Worm (Caenorhabditis elegans) whole organism, L1 larva: Measurements from ENCODE around the gene F26F12.5.

Experiments used
- Y116A8C.19 ChIP-seq: sonication (generic microtip); optimal IDR thresholded peaks from 2 replicates; lab custom pipeline; 2016; ENCODE audit warnings: missing compliant biosample characterization, missing genetic modification characterization, borderline replicate concordance
- aha-1 ChIP-seq: fragments of 150-350 bp; optimal IDR thresholded peaks from 2 replicates; lab custom pipeline; 2014; ENCODE audit warnings: missing biosample characterization, missing genetic modification characterization
- ceh-63 ChIP-seq: fragments of 200-800 bp; sonication (Bioruptor generic); optimal IDR thresholded peaks from 2 replicates; lab custom pipeline; 2018; ENCODE audit warnings: mild to moderate bottlenecking, missing genetic modification characterization, missing compliant biosample characterization
- ceh-82 ChIP-seq, 3 experiments: fragments of 150-350 bp in 1 of 3; sonication (generic microtip) in 2 of 3; optimal IDR thresholded peaks; 2 replicates each; lab custom pipeline; 2014 to 2017; ENCODE audit warnings: missing biosample characterization in 3 of 3, missing genetic modification characterization in 3 of 3
- ces-1 ChIP-seq: fragments of 150-350 bp; optimal IDR thresholded peaks from 2 replicates; lab custom pipeline; 2014; ENCODE audit warnings: missing biosample characterization, missing genetic modification reagents, missing genetic modification characterization
- efl-1 ChIP-seq, 4 experiments: fragments of 150-350 bp; optimal IDR thresholded peaks in 3 of 4; peaks in 1 of 4; 1 replicate in 1 of 4; 2 replicates in 3 of 4; lab custom pipeline; 2014; ENCODE audit warnings: missing biosample characterization in 2 of 4, missing genetic modification characterization in 2 of 4, missing genetic modification reagents in 2 of 4
- efl-3 ChIP-seq: fragments of 200-800 bp; sonication (Bioruptor generic); optimal IDR thresholded peaks from 2 replicates; lab custom pipeline; 2018; ENCODE audit warnings: mild to moderate bottlenecking, missing genetic modification characterization, missing compliant biosample characterization
- egl-13 ChIP-seq: sonication (generic microtip); optimal IDR thresholded peaks from 2 replicates; lab custom pipeline; 2016; ENCODE audit warnings: missing genotype, missing genetic modification reagents, missing genetic modification characterization, missing compliant biosample characterization
- egl-27 ChIP-seq, 2 experiments: fragments of 150-350 bp in 1 of 2; sonication (generic microtip); optimal IDR thresholded peaks; 3 replicates each; lab custom pipeline; 2017 to 2018; ENCODE audit warnings: missing biosample characterization in 2 of 2, missing genetic modification characterization in 2 of 2, missing genetic modification reagents in 2 of 2
- elt-2 ChIP-seq: sonication (generic microtip); optimal IDR thresholded peaks from 2 replicates; lab custom pipeline; 2016; ENCODE audit warnings: missing genetic modification characterization, mild to moderate bottlenecking, inconsistent platforms, missing compliant biosample characterization, missing genetic modification reagents
- fkh-4 ChIP-seq: sonication (generic microtip); optimal IDR thresholded peaks from 2 replicates; lab custom pipeline; 2016; ENCODE audit warnings: missing compliant biosample characterization, missing genetic modification characterization, borderline replicate concordance
- fos-1 ChIP-seq: fragments of 150-350 bp; optimal IDR thresholded peaks from 2 replicates; lab custom pipeline; 2014; ENCODE audit warnings: missing biosample characterization, missing genetic modification characterization
- hlh-17 ChIP-seq: fragments of 200-800 bp; sonication (Bioruptor generic); optimal IDR thresholded peaks from 2 replicates; lab custom pipeline; 2018; ENCODE audit warnings: missing genetic modification characterization, mild to moderate bottlenecking, missing compliant biosample characterization, moderate library complexity, borderline replicate concordance
- hpl-2 ChIP-seq: fragments of 150-350 bp; optimal IDR thresholded peaks from 2 replicates; lab custom pipeline; 2014; ENCODE audit warnings: missing biosample characterization, missing genetic modification reagents, missing genetic modification characterization
- lin-14 ChIP-seq: fragments of 200-800 bp; sonication (Bioruptor generic); optimal IDR thresholded peaks from 2 replicates; lab custom pipeline; 2018; ENCODE audit warnings: mild to moderate bottlenecking, missing genetic modification characterization, moderate library complexity, missing compliant biosample characterization
- lin-15B ChIP-seq: fragments of 150-350 bp; sonication (generic microtip); optimal IDR thresholded peaks from 3 replicates; lab custom pipeline; 2014; ENCODE audit warnings: missing biosample characterization, missing genetic modification characterization
- lin-35 ChIP-seq, 2 experiments: fragments of 150-350 bp; optimal IDR thresholded peaks; 2 replicates each; lab custom pipeline; 2014; ENCODE audit warnings: missing biosample characterization in 2 of 2, missing genetic modification characterization in 2 of 2, missing genetic modification reagents in 2 of 2
- lsy-2 ChIP-seq, 2 experiments: fragments of 150-350 bp; optimal IDR thresholded peaks; 2 replicates each; lab custom pipeline; 2014; ENCODE audit warnings: missing biosample characterization in 2 of 2, missing genetic modification characterization in 2 of 2
- mdl-1 ChIP-seq, 2 experiments: fragments of 150-350 bp; optimal IDR thresholded peaks; 2 replicates each; lab custom pipeline; 2014 to 2017; ENCODE audit warnings: missing biosample characterization in 2 of 2, missing genetic modification characterization in 2 of 2, inconsistent platforms in 1 of 2
- nhr-12 ChIP-seq: sonication (generic microtip); optimal IDR thresholded peaks from 2 replicates; lab custom pipeline; 2017; ENCODE audit warnings: missing biosample characterization, missing genetic modification characterization
- nhr-20 ChIP-seq: sonication (generic microtip); optimal IDR thresholded peaks from 2 replicates; lab custom pipeline; 2016; ENCODE audit warnings: mild to moderate bottlenecking, missing genetic modification characterization, missing compliant biosample characterization
- nhr-237 ChIP-seq: fragments of 150-350 bp; optimal IDR thresholded peaks from 2 replicates; lab custom pipeline; 2014; ENCODE audit warnings: missing biosample characterization, missing genetic modification characterization
- nhr-28 ChIP-seq: fragments of 150-350 bp; optimal IDR thresholded peaks from 2 replicates; lab custom pipeline; 2014; ENCODE audit warnings: missing biosample characterization, missing genetic modification characterization
- nhr-76 ChIP-seq: sonication (generic microtip); optimal IDR thresholded peaks from 2 replicates; lab custom pipeline; 2017; ENCODE audit warnings: missing biosample characterization, missing genetic modification characterization
- nhr-84 ChIP-seq: sonication (generic microtip); optimal IDR thresholded peaks from 2 replicates; lab custom pipeline; 2017; ENCODE audit warnings: missing biosample characterization, missing genetic modification characterization
- nhr-85 ChIP-seq: sonication (generic microtip); peaks from one replicate; lab custom pipeline; 2016; ENCODE audit warnings: missing genetic modification characterization, inconsistent platforms, missing compliant biosample characterization
- pag-3 ChIP-seq: sonication (generic microtip); optimal IDR thresholded peaks from 2 replicates; lab custom pipeline; 2017; ENCODE audit warnings: missing genetic modification characterization, mild to moderate bottlenecking, missing compliant biosample characterization, antibody characterized with exemption, borderline replicate concordance; ENCODE audit not compliant: insufficient read depth
- pqm-1 ChIP-seq: sonication (generic microtip); optimal IDR thresholded peaks from 3 replicates; lab custom pipeline; 2017; ENCODE audit warnings: missing biosample characterization, missing genetic modification characterization
- rnt-1 ChIP-seq: sonication (generic microtip); optimal IDR thresholded peaks from 2 replicates; lab custom pipeline; 2016; ENCODE audit warnings: mild to moderate bottlenecking, missing genetic modification characterization, moderate library complexity, missing compliant biosample characterization
- skn-1 ChIP-seq: fragments of 150-350 bp; optimal IDR thresholded peaks from 2 replicates; lab custom pipeline; 2014; ENCODE audit warnings: missing biosample characterization, missing genetic modification characterization
- snpc-4 ChIP-seq: fragments of 150-350 bp; optimal IDR thresholded peaks from 2 replicates; lab custom pipeline; 2014; ENCODE audit warnings: missing biosample characterization, missing genetic modification characterization
- sox-4 ChIP-seq: sonication (generic microtip); optimal IDR thresholded peaks from 2 replicates; lab custom pipeline; 2016; ENCODE audit warnings: missing genetic modification characterization, missing compliant biosample characterization
- sup-37 ChIP-seq: fragments of 200-800 bp; sonication (Bioruptor generic); optimal IDR thresholded peaks from 2 replicates; lab custom pipeline; 2018; ENCODE audit warnings: mild to moderate bottlenecking, missing genetic modification characterization, missing compliant biosample characterization
- swsn-7 ChIP-seq: sonication (generic microtip); optimal IDR thresholded peaks from 2 replicates; lab custom pipeline; 2016; ENCODE audit warnings: missing genetic modification characterization, missing compliant biosample characterization
- tbx-2 ChIP-seq: sonication (generic microtip); optimal IDR thresholded peaks from 2 replicates; lab custom pipeline; 2016; ENCODE audit warnings: missing genetic modification characterization, missing compliant biosample characterization
- tlp-1 ChIP-seq: fragments of 150-350 bp; optimal IDR thresholded peaks from 2 replicates; lab custom pipeline; 2014; ENCODE audit warnings: missing biosample characterization, missing genetic modification characterization
- unc-30 ChIP-seq: sonication (generic microtip); optimal IDR thresholded peaks from 2 replicates; lab custom pipeline; 2017; ENCODE audit warnings: missing biosample characterization, missing genetic modification characterization
- zag-1 ChIP-seq: fragments of 150-350 bp; optimal IDR thresholded peaks from 2 replicates; lab custom pipeline; 2014; ENCODE audit warnings: missing biosample characterization, missing genetic modification characterization
- zip-4 ChIP-seq: fragments of 200-800 bp; sonication (Bioruptor generic); optimal IDR thresholded peaks from 2 replicates; lab custom pipeline; 2018; ENCODE audit warnings: mild to moderate bottlenecking, missing genetic modification characterization, moderate library complexity, missing compliant biosample characterization

F26F12.5 gene

ce11 chrV:5888820-5889219 lies 23.8 kb upstream of the F26F12.5 start:
- TF ChIP-seq aha-1 (no peak), efl-1 (optimal IDR thresholded peaks at IDR 0.05; lab: Kevin White, UChicago) (no peak), efl-1 (GFP tag; optimal IDR thresholded peaks at IDR 0.05 in 1 of 2; lab: Kevin White, UChicago) (peak in 1 of 2 experiments; percentile 86)

ce11 chrV:5883735-5884134 lies 18.8 kb upstream of the F26F12.5 start, which contains the start of gene C04E6.8:
C04E6.8 (minus strand) TSS chrV:5883835.
- TF ChIP-seq fos-1 (tag; lab: Kevin White, UChicago) (no peak), lin-35 (GFP tag; optimal IDR thresholded peaks at IDR 0.05; lab: Kevin White, UChicago) (no peak), hlh-17 (GFP tag; lab: Kevin White, UChicago) (no peak), ces-1 (GFP tag; lab: Kevin White, UChicago) (no peak), ceh-82 (tag; optimal IDR thresholded peaks at IDR 0.05; lab: Kevin White, UChicago) (no peak), sox-4 (tag; lab: Kevin White, UChicago) (no peak), egl-13 (no peak), nhr-84 (no peak), tlp-1 (tag; lab: Kevin White, UChicago) (no peak), ceh-63 (GFP tag; lab: Kevin White, UChicago) (no peak), zip-4 (no peak), snpc-4 (tag; lab: Kevin White, UChicago) (no peak), fkh-4 (no peak), efl-3 (no peak), zag-1 (tag; lab: Kevin White, UChicago) (no peak), skn-1 (tag; lab: Kevin White, UChicago) (no peak), rnt-1 (tag; lab: Kevin White, UChicago) (no peak), egl-27 (tag; optimal IDR thresholded peaks at IDR 0.05; lab: Kevin White, UChicago) (no peak), pqm-1 (tag; lab: Kevin White, UChicago) (no peak)

DNA sequence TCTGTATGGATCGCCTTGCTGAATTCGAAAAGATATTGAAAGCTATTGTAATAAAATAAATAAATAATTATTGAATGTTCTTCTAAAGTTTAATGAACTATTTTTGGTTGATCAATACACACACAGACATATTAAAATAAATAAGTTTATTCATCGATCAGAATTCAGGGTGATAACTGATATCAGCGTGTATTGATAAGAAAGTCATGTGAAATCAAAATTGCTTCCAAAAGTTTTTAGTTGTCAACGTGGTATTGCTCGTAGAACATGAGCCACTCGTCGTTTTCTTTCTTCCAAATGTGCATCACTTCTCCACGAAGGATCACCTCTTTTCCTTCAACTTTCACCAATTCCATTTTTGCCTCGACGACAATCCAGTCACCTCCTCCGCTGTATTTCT lies 17.4 kb upstream of the F26F12.5 start:
- TF ChIP-seq elt-2 (tag; lab: Kevin White, UChicago): peak; percentile 79
- TF ChIP-seq Y116A8C.19 (tag; lab: Kevin White, UChicago): no peak

ce11 chrV:5880064-5880463 lies 15.1 kb upstream of the F26F12.5 start, which contains the start of gene C02G6.3:
C02G6.3 (plus strand) TSS chrV:5880364.
- no peak for TF ChIP-seq fos-1 (tag; lab: Kevin White, UChicago)
- no peak for TF ChIP-seq sup-37 (GFP tag; lab: Kevin White, UChicago)
- TF ChIP-seq nhr-85 (tag; lab: Kevin White, UChicago): no peak
- no peak for TF ChIP-seq nhr-237
- TF ChIP-seq pag-3 (tag; lab: Kevin White, UChicago): no peak
- TF ChIP-seq unc-30 (tag; lab: Kevin White, UChicago): no peak
- no peak for TF ChIP-seq nhr-28
- no peak for TF ChIP-seq fkh-4
- TF ChIP-seq nhr-76 (tag; lab: Kevin White, UChicago): no peak
- TF ChIP-seq mdl-1 (tag; optimal IDR thresholded peaks at IDR 0.05; lab: Kevin White, UChicago): no peak
- TF ChIP-seq swsn-7: no peak
- TF ChIP-seq lin-15B (tag; lab: Kevin White, UChicago): no peak

ce11 chrV:5876966-5877365 lies 12.0 kb upstream of the F26F12.5 start:
- TF ChIP-seq nhr-85 (tag; lab: Kevin White, UChicago): no peak
- TF ChIP-seq lin-14 (GFP tag; lab: Kevin White, UChicago): no peak
- TF ChIP-seq nhr-12 (tag; lab: Kevin White, UChicago): no peak
- no peak for TF ChIP-seq tbx-2 (tag; lab: Kevin White, UChicago)
- no peak for TF ChIP-seq lsy-2 (tag; optimal IDR thresholded peaks at IDR 0.05; lab: Kevin White, UChicago)
- no peak for TF ChIP-seq hpl-2 (GFP tag; lab: Kevin White, UChicago)
- no peak for TF ChIP-seq mdl-1 (tag; optimal IDR thresholded peaks at IDR 0.05; lab: Kevin White, UChicago)
- TF ChIP-seq nhr-76 (tag; lab: Kevin White, UChicago): no peak
- TF ChIP-seq ceh-82 (tag; optimal IDR thresholded peaks at IDR 0.05; lab: Kevin White, UChicago): no peak
- no peak for TF ChIP-seq nhr-20 (tag; lab: Kevin White, UChicago)
- TF ChIP-seq, all 84 proteins: peak for 0
